Fruit fly (Drosophila melanogaster) whole organism, prepupa: ENCODE measurements around the gene Ire1.

ENCODE experiments used
- Blimp-1 ChIP-seq: fragments of 200-800 bp; sonication (Bioruptor generic); optimal IDR thresholded peaks from 3 replicates; lab custom pipeline; 2017; ENCODE audit warnings: missing biosample characterization, missing genetic modification characterization, mild to moderate bottlenecking, moderate library complexity, missing genetic modification reagents
- CG10669 ChIP-seq: fragments of 200-800 bp; sonication (Bioruptor generic); optimal IDR thresholded peaks from 3 replicates; lab custom pipeline; 2018; ENCODE audit warnings: missing biosample characterization, mild to moderate bottlenecking, missing genetic modification characterization, moderate library complexity
- CG11294 ChIP-seq: fragments of 200-800 bp; sonication (Bioruptor generic); IDR thresholded peaks from 2 replicates; pipeline ENCODE4 v1.3.6; 2022; ENCODE audit warnings: missing biosample characterization, missing genetic modification characterization
- CG11762 ChIP-seq: fragments of 200-800 bp; sonication (Bioruptor generic); optimal IDR thresholded peaks from 3 replicates; lab custom pipeline; 2016; ENCODE audit warnings: missing biosample characterization, missing genetic modification characterization; ENCODE audit not compliant: insufficient read depth
- CG11902 ChIP-seq: fragments of 200-800 bp; sonication (Bioruptor generic); optimal IDR thresholded peaks from 3 replicates; lab custom pipeline; 2016; ENCODE audit warnings: missing biosample characterization, missing genetic modification characterization
- CG1621 ChIP-seq: fragments of 200-800 bp; sonication (Bioruptor generic); optimal IDR thresholded peaks from 3 replicates; lab custom pipeline; 2018; ENCODE audit warnings: missing biosample characterization, mild to moderate bottlenecking, missing genetic modification characterization
- CG16779 ChIP-seq: fragments of 200-800 bp; sonication (Bioruptor generic); optimal IDR thresholded peaks from 3 replicates; lab custom pipeline; 2017; ENCODE audit warnings: missing biosample characterization, mild to moderate bottlenecking, missing genetic modification characterization
- CG3032 ChIP-seq: fragments of 200-800 bp; optimal IDR thresholded peaks from 2 replicates; lab custom pipeline; 2019; ENCODE audit warnings: missing biosample characterization, mild to moderate bottlenecking, missing genetic modification characterization, moderate library complexity
- CG31627 ChIP-seq: fragments of 200-800 bp; sonication (Bioruptor generic); optimal IDR thresholded peaks from 3 replicates; lab custom pipeline; 2016; ENCODE audit warnings: missing biosample characterization, missing genetic modification characterization
- CG32006 ChIP-seq: fragments of 200-800 bp; sonication (Bioruptor generic); optimal IDR thresholded peaks from 3 replicates; lab custom pipeline; 2017; ENCODE audit warnings: missing biosample characterization, mild to moderate bottlenecking, missing genetic modification characterization
- CG34406 ChIP-seq: fragments of 200-800 bp; sonication (Bioruptor generic); optimal IDR thresholded peaks from 3 replicates; lab custom pipeline; 2016; ENCODE audit warnings: missing biosample characterization, missing genetic modification characterization
- CG3919 ChIP-seq: fragments of 200-800 bp; sonication (Bioruptor generic); optimal IDR thresholded peaks from 3 replicates; lab custom pipeline; 2016; ENCODE audit warnings: missing biosample characterization, missing genetic modification characterization
- CG4318 ChIP-seq: fragments of 200-800 bp; sonication (Bioruptor generic); optimal IDR thresholded peaks from 3 replicates; lab custom pipeline; 2017; ENCODE audit warnings: missing biosample characterization, mild to moderate bottlenecking, missing genetic modification characterization
- CG6163 ChIP-seq: fragments of 200-800 bp; sonication (Bioruptor generic); IDR thresholded peaks from 3 replicates; pipeline ENCODE4 v1.3.6; 2022; ENCODE audit warnings: missing biosample characterization, missing genetic modification characterization
- CG6276 ChIP-seq: fragments of 200-800 bp; sonication (Bioruptor generic); optimal IDR thresholded peaks from 2 replicates; lab custom pipeline; 2017; ENCODE audit warnings: missing biosample characterization, mild to moderate bottlenecking, missing genetic modification characterization
- CG6792 ChIP-seq: fragments of 200-800 bp; sonication (Bioruptor generic); optimal IDR thresholded peaks from 3 replicates; lab custom pipeline; 2016; ENCODE audit warnings: missing biosample characterization, missing genetic modification characterization
- CG6808 ChIP-seq: fragments of 200-800 bp; sonication (Bioruptor generic); optimal IDR thresholded peaks from 3 replicates; lab custom pipeline; 2017; ENCODE audit warnings: missing biosample characterization, missing genetic modification characterization, mild to moderate bottlenecking, moderate library complexity, missing genetic modification reagents
- CG6854 ChIP-seq: fragments of 200-800 bp; sonication (Bioruptor generic); optimal IDR thresholded peaks from 2 replicates; lab custom pipeline; 2017; ENCODE audit warnings: missing biosample characterization, mild to moderate bottlenecking, missing genetic modification characterization
- CG7368 ChIP-seq: fragments of 200-800 bp; sonication (Bioruptor generic); optimal IDR thresholded peaks from 3 replicates; lab custom pipeline; 2016; ENCODE audit warnings: missing biosample characterization, missing genetic modification characterization
- CG8119 ChIP-seq: fragments of 200-800 bp; sonication (Bioruptor generic); IDR thresholded peaks from 3 replicates; pipeline ENCODE4 v1.3.6; 2022; ENCODE audit warnings: missing biosample characterization, missing genetic modification characterization
- CG8319 ChIP-seq: fragments of 200-800 bp; sonication (Bioruptor generic); optimal IDR thresholded peaks from 3 replicates; lab custom pipeline; 2016; ENCODE audit warnings: missing biosample characterization, missing genetic modification characterization
- CG8632 ChIP-seq: fragments of 200-800 bp; sonication (Bioruptor generic); optimal IDR thresholded peaks from 3 replicates; lab custom pipeline; 2016; ENCODE audit warnings: missing biosample characterization, missing genetic modification characterization
- Hr38 ChIP-seq: sonication (Bioruptor generic); optimal IDR thresholded peaks from 2 replicates; lab custom pipeline; 2016; ENCODE audit warnings: missing biosample characterization, missing genetic modification characterization
- Hr39 ChIP-seq: fragments of 200-800 bp; sonication (Bioruptor generic); optimal IDR thresholded peaks from 2 replicates; lab custom pipeline; 2016; ENCODE audit warnings: missing biosample characterization, missing genetic modification characterization
- Hr4 ChIP-seq: fragments of 200-800 bp; sonication (Bioruptor generic); optimal IDR thresholded peaks from 3 replicates; lab custom pipeline; 2016; ENCODE audit warnings: missing biosample characterization, missing genetic modification characterization
- Met ChIP-seq: fragments of 200-800 bp; sonication (Bioruptor generic); optimal IDR thresholded peaks from 3 replicates; lab custom pipeline; 2016; ENCODE audit warnings: missing biosample characterization, missing genetic modification characterization
- OdsH ChIP-seq: fragments of 200-800 bp; sonication (Bioruptor generic); optimal IDR thresholded peaks from 3 replicates; lab custom pipeline; 2016; ENCODE audit warnings: missing biosample characterization, missing genetic modification characterization
- Smox ChIP-seq: fragments of 200-800 bp; sonication (Bioruptor generic); optimal IDR thresholded peaks from 3 replicates; lab custom pipeline; 2016; ENCODE audit warnings: missing biosample characterization, missing genetic modification characterization
- Sox14 ChIP-seq: fragments of 200-800 bp; sonication (Bioruptor generic); optimal IDR thresholded peaks from 3 replicates; lab custom pipeline; 2016; ENCODE audit warnings: missing biosample characterization, missing genetic modification characterization
- Sox15 ChIP-seq: fragments of 200-800 bp; sonication (Bioruptor generic); optimal IDR thresholded peaks from 3 replicates; lab custom pipeline; 2016; ENCODE audit warnings: missing biosample characterization, missing genetic modification characterization
- acj6 ChIP-seq: fragments of 200-800 bp; sonication (Bioruptor generic); optimal IDR thresholded peaks from 3 replicates; lab custom pipeline; 2016; ENCODE audit warnings: missing biosample characterization, missing genetic modification characterization
- cyc ChIP-seq: fragments of 200-800 bp; sonication (Bioruptor generic); optimal IDR thresholded peaks from 3 replicates; lab custom pipeline; 2016; ENCODE audit warnings: missing biosample characterization, missing genetic modification characterization
- dac ChIP-seq: fragments of 200-800 bp; sonication (Bioruptor generic); optimal IDR thresholded peaks from 2 replicates; lab custom pipeline; 2017; ENCODE audit warnings: missing biosample characterization, mild to moderate bottlenecking, missing genetic modification characterization
- eg ChIP-seq: fragments of 200-800 bp; sonication (Bioruptor generic); IDR thresholded peaks from 3 replicates; pipeline ENCODE4 v1.3.6; 2022; ENCODE audit warnings: missing biosample characterization, missing genetic modification characterization
- fd85E ChIP-seq: fragments of 200-800 bp; sonication (Bioruptor generic); optimal IDR thresholded peaks from 3 replicates; lab custom pipeline; 2016; ENCODE audit warnings: missing biosample characterization, missing genetic modification characterization
- net ChIP-seq: fragments of 200-800 bp; sonication (Bioruptor generic); optimal IDR thresholded peaks from 3 replicates; lab custom pipeline; 2016; ENCODE audit warnings: missing biosample characterization, missing genetic modification characterization
- pdm3 ChIP-seq: fragments of 200-800 bp; sonication (Bioruptor generic); optimal IDR thresholded peaks from 3 replicates; lab custom pipeline; 2016; ENCODE audit warnings: missing biosample characterization, missing genetic modification characterization
- salr ChIP-seq, 2 experiments: fragments of 200-800 bp; sonication (Bioruptor generic); optimal IDR thresholded peaks; 3 replicates each; lab custom pipeline; 2016 to 2018; ENCODE audit warnings: missing biosample characterization in 2 of 2, missing genetic modification characterization in 2 of 2, mild to moderate bottlenecking in 1 of 2
- spab ChIP-seq: fragments of 200-800 bp; sonication (Bioruptor generic); optimal IDR thresholded peaks from 2 replicates; lab custom pipeline; 2017; ENCODE audit warnings: missing biosample characterization, mild to moderate bottlenecking, missing genetic modification characterization, missing genetic modification reagents
- ss ChIP-seq, 2 experiments: fragments of 200-800 bp; sonication (Bioruptor generic); optimal IDR thresholded peaks; 2 replicates in 1 of 2; 3 replicates in 1 of 2; lab custom pipeline; 2017 to 2018; ENCODE audit warnings: mild to moderate bottlenecking in 2 of 2, missing biosample characterization in 2 of 2, missing genetic modification characterization in 2 of 2, moderate library complexity in 1 of 2

Gene Ire1

dm6 chr3R:19807745-19808429, 53.2 kb downstream of the Ire1 start (continued):
- TF ChIP-seq CG10669 (GFP tag; lab: Kevin White, UChicago) (no peak), CG1621 (no peak), Hr39 (GFP tag; lab: Kevin White, UChicago) (no peak), Met (peak; percentile 15), Sox14 (no peak), eg (GFP tag; lab: Robert Waterston, UW) (no peak; the same call in 1 of the 3 replicates), CG11902 (GFP tag; lab: Kevin White, UChicago) (no peak), Hr4 (GFP tag; lab: Kevin White, UChicago) (peak; percentile 70), CG4318 (GFP tag; lab: Kevin White, UChicago) (peak; percentile 56), CG11294 (GFP tag; lab: Robert Waterston, UW) (no peak), CG6792 (GFP tag; lab: Kevin White, UChicago) (no peak), Blimp-1 (GFP tag; lab: Kevin White, UChicago) (no peak), CG8119 (GFP tag; lab: Robert Waterston, UW) (peak; percentile 58), acj6 (GFP tag; lab: Kevin White, UChicago) (peak; percentile 40), CG32006 (GFP tag; lab: Kevin White, UChicago) (peak; percentile 89), CG7368 (no peak), CG11762 (no peak), CG6276 (GFP tag; lab: Kevin White, UChicago) (peak; percentile 30), CG6808 (GFP tag; lab: Kevin White, UChicago) (no peak), CG31627 (GFP tag; lab: Kevin White, UChicago) (no peak), Hr38 (GFP tag; lab: Kevin White, UChicago) (no peak), OdsH (GFP tag; lab: Kevin White, UChicago) (peak; percentile 49), CG8632 (GFP tag; lab: Kevin White, UChicago) (no peak), CG6854 (GFP tag; lab: Kevin White, UChicago) (no peak)

dm6 chr3R:19807148-19807547, 53.9 kb downstream of the Ire1 start:
- TF ChIP-seq CG6163 (no peak), salr (GFP tag; optimal IDR thresholded peaks at IDR 0.05; lab: Kevin White, UChicago) (no peak), CG16779 (no peak), ss (GFP tag; optimal IDR thresholded peaks at IDR 0.05; lab: Kevin White, UChicago) (no peak), cyc (GFP tag; lab: Kevin White, UChicago) (no peak), CG11902 (GFP tag; lab: Kevin White, UChicago) (no peak), CG11294 (GFP tag; lab: Robert Waterston, UW) (no peak), Hr39 (GFP tag; lab: Kevin White, UChicago) (no peak), Smox (GFP tag; lab: Kevin White, UChicago) (no peak), fd85E (GFP tag; lab: Kevin White, UChicago) (no peak), net (GFP tag; lab: Kevin White, UChicago) (no peak), spab (no peak)

DNA sequence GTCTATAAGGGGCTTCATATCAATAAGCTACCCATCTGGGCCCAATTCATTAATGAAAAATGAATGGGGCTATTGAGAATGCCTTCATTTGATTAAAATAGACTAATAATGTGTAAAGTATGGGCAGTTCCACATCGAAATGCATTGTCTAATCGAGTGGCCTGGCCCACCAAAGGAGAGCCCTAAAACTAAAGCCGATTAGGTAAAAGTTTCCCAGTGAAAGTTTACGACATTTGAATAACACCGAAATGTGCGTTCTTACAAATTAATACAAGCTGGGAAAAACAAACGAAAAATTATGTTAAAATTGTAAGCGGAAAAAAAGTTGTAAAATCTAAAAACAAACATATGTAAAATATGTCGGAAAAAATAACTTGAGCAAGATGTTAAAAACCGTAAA, 56.2 kb downstream of the Ire1 start:
- TF ChIP-seq ss (GFP tag; optimal IDR thresholded peaks at IDR 0.05; lab: Kevin White, UChicago) = no peak
- TF ChIP-seq CG34406 (GFP tag; lab: Kevin White, UChicago) = no peak
- no peak for TF ChIP-seq CG8319 (GFP tag; lab: Kevin White, UChicago)
- TF ChIP-seq Smox (GFP tag; lab: Kevin White, UChicago) = no peak
- no peak for TF ChIP-seq Sox14
- no peak for TF ChIP-seq CG6792 (GFP tag; lab: Kevin White, UChicago)
- TF ChIP-seq Sox15 (GFP tag; lab: Kevin White, UChicago) = no peak
- TF ChIP-seq Hr39 (GFP tag; lab: Kevin White, UChicago) = no peak
- TF ChIP-seq pdm3 (GFP tag; lab: Kevin White, UChicago) = no peak
- no peak for TF ChIP-seq CG16779
- no peak for TF ChIP-seq CG3919 (GFP tag; lab: Kevin White, UChicago)
- no peak for TF ChIP-seq dac (GFP tag; lab: Kevin White, UChicago)
- TF ChIP-seq CG6163 = no peak
- no peak for TF ChIP-seq CG31627 (GFP tag; lab: Kevin White, UChicago)
- TF ChIP-seq CG3032 (tag; lab: Kevin White, UChicago) = no peak
